Fruit fly (Drosophila melanogaster) whole organism, embryonic: ENCODE measurements around the gene ACXA.
A peak's percentile ranks its signal among the peaks of the same experiment; 100 is the strongest.

Source experiments
- Atf3 ChIP-seq: fragments of 200-800 bp; sonication (Bioruptor generic); optimal IDR thresholded peaks from 3 replicates; lab custom pipeline; 2016; ENCODE audit warnings: missing biosample characterization, missing genetic modification characterization
- BEAF-32 ChIP-seq: fragments of 200-800 bp; sonication (Bioruptor generic); optimal IDR thresholded peaks from 3 replicates; lab custom pipeline; 2017; ENCODE audit warnings: missing biosample characterization, missing genetic modification characterization, mild to moderate bottlenecking, moderate library complexity, missing genetic modification reagents
- Bgb ChIP-seq: fragments of 200-800 bp; sonication (Bioruptor generic); IDR thresholded peaks from 2 replicates; pipeline ENCODE4 v1.3.6; 2022; ENCODE audit warnings: missing biosample characterization, missing genetic modification characterization; ENCODE audit not compliant: partially characterized antibody
- CG11723 ChIP-seq: fragments of 200-800 bp; sonication (Bioruptor generic); optimal IDR thresholded peaks from 2 replicates; lab custom pipeline; 2017; ENCODE audit warnings: missing biosample characterization, mild to moderate bottlenecking, missing genetic modification characterization
- CG12071 ChIP-seq: fragments of 200-800 bp; sonication (Bioruptor generic); optimal IDR thresholded peaks from 3 replicates; lab custom pipeline; 2018; ENCODE audit warnings: missing biosample characterization, mild to moderate bottlenecking, missing genetic modification characterization
- CG12769 ChIP-seq: fragments of 200-800 bp; sonication (Bioruptor generic); optimal IDR thresholded peaks from 2 replicates; lab custom pipeline; 2019; ENCODE audit warnings: missing biosample characterization, mild to moderate bottlenecking, missing genetic modification characterization, moderate library complexity
- CG13296 ChIP-seq: fragments of 200-800 bp; sonication (Bioruptor generic); optimal IDR thresholded peaks from 3 replicates; lab custom pipeline; 2018; ENCODE audit warnings: missing biosample characterization, mild to moderate bottlenecking, missing genetic modification characterization
- CG15479 ChIP-seq: fragments of 200-800 bp; sonication (Bioruptor generic); optimal IDR thresholded peaks from 3 replicates; lab custom pipeline; 2019; ENCODE audit warnings: missing biosample characterization, mild to moderate bottlenecking, missing genetic modification characterization, moderate library complexity
- CG16779 ChIP-seq: fragments of 200-800 bp; sonication (Bioruptor generic); IDR thresholded peaks from 2 replicates; pipeline ENCODE4 v1.3.6; 2022; ENCODE audit warnings: missing biosample characterization, missing genetic modification characterization
- CG2199 ChIP-seq: fragments of 200-800 bp; sonication (Bioruptor generic); IDR thresholded peaks from 3 replicates; pipeline ENCODE4 v1.3.6; 2022; ENCODE audit warnings: missing biosample characterization, missing genetic modification characterization
- CG30431 ChIP-seq: fragments of 200-800 bp; sonication (Bioruptor generic); optimal IDR thresholded peaks from 2 replicates; lab custom pipeline; 2017; ENCODE audit warnings: missing biosample characterization, missing genetic modification characterization
- CG32532 ChIP-seq: fragments of 200-800 bp; sonication (Bioruptor generic); IDR thresholded peaks from 2 replicates; pipeline ENCODE4 v1.3.6; 2022; ENCODE audit warnings: missing biosample characterization, missing genetic modification characterization
- CG3281 ChIP-seq: fragments of 200-800 bp; sonication (Bioruptor generic); optimal IDR thresholded peaks from 3 replicates; lab custom pipeline; 2017; ENCODE audit warnings: missing biosample characterization, mild to moderate bottlenecking, missing genetic modification characterization
- CG6791 ChIP-seq: fragments of 200-800 bp; sonication (Bioruptor generic); IDR thresholded peaks from 3 replicates; pipeline ENCODE4 v1.3.6; 2022; ENCODE audit warnings: missing biosample characterization, missing genetic modification characterization; ENCODE audit not compliant: partially characterized antibody
- CG9797 ChIP-seq: fragments of 200-800 bp; sonication (Bioruptor generic); optimal IDR thresholded peaks from 3 replicates; lab custom pipeline; 2018; ENCODE audit warnings: missing biosample characterization, mild to moderate bottlenecking, missing genetic modification characterization
- CrebB ChIP-seq: fragments of 200-800 bp; sonication (Bioruptor generic); optimal IDR thresholded peaks from 3 replicates; lab custom pipeline; 2018; ENCODE audit warnings: missing biosample characterization, mild to moderate bottlenecking, missing genetic modification characterization
- D ChIP-seq, 2 experiments: fragments of 200-800 bp in 1 of 2; fragments of >200 bp in 1 of 2; sonication (Bioruptor generic) in 1 of 2; optimal IDR thresholded peaks; 2 replicates in 1 of 2; 3 replicates in 1 of 2; lab custom pipeline; 2017; ENCODE audit warnings: mild to moderate bottlenecking in 1 of 2, missing biosample characterization in 1 of 2, missing genetic modification characterization in 1 of 2, missing genetic modification reagents in 1 of 2
- Dip2 ChIP-seq: fragments of 200-800 bp; sonication (Bioruptor generic); IDR thresholded peaks from 2 replicates; pipeline ENCODE4 v1.3.6; 2022; ENCODE audit warnings: missing biosample characterization, missing genetic modification characterization
- Doc3 ChIP-seq: fragments of 200-800 bp; sonication (Bioruptor generic); IDR thresholded peaks from 3 replicates; pipeline ENCODE4 v1.3.6; 2022; ENCODE audit warnings: missing biosample characterization, missing genetic modification characterization; ENCODE audit not compliant: partially characterized antibody
- Drgx ChIP-seq: fragments of 200-800 bp; sonication (Bioruptor generic); IDR thresholded peaks from 2 replicates; pipeline ENCODE4 v1.3.6; 2022; ENCODE audit warnings: missing biosample characterization, missing genetic modification characterization
- E2f2 ChIP-seq: fragments of 200-800 bp; sonication (Bioruptor generic); IDR thresholded peaks from 2 replicates; pipeline ENCODE4 v1.3.6; 2022; ENCODE audit warnings: missing biosample characterization, missing genetic modification characterization
- HmgD ChIP-seq: fragments of 200-800 bp; sonication (Bioruptor generic); optimal IDR thresholded peaks from 3 replicates; lab custom pipeline; 2016; ENCODE audit warnings: missing biosample characterization, missing genetic modification characterization
- Kr ChIP-seq: fragments of 200-800 bp; sonication (Bioruptor generic); optimal IDR thresholded peaks from 2 replicates; lab custom pipeline; 2017; ENCODE audit warnings: missing biosample characterization, mild to moderate bottlenecking, missing genetic modification characterization
- Med ChIP-seq: fragments of 200-800 bp; sonication (Bioruptor generic); peaks from one replicate; lab custom pipeline; 2016; ENCODE audit warnings: missing biosample characterization, missing genetic modification characterization, mild to moderate bottlenecking, inconsistent platforms, moderate library complexity
- NFAT ChIP-seq: fragments of 200-800 bp; sonication (Bioruptor generic); IDR thresholded peaks from 2 replicates; pipeline ENCODE4 v1.3.6; 2022; ENCODE audit warnings: missing biosample characterization, missing genetic modification characterization
- Opbp ChIP-seq: fragments of 200-800 bp; sonication (Bioruptor generic); IDR thresholded peaks from 3 replicates; pipeline ENCODE4 v1.3.6; 2022; ENCODE audit warnings: missing biosample characterization, missing genetic modification characterization; ENCODE audit not compliant: partially characterized antibody
- Pdp1 ChIP-seq, 2 experiments: fragments of 200-800 bp; sonication (Bioruptor generic); optimal IDR thresholded peaks; 3 replicates each; lab custom pipeline; 2016; ENCODE audit warnings: missing biosample characterization in 2 of 2, missing genetic modification characterization in 2 of 2, mild to moderate bottlenecking in 1 of 2, moderate library complexity in 1 of 2
- Trl ChIP-seq, 3 experiments: fragments of >200 bp in 2 of 3; fragments of 200-800 bp in 1 of 3; sonication (Bioruptor generic) in 1 of 3; optimal IDR thresholded peaks; 2 replicates in 1 of 3; 3 replicates in 2 of 3; lab custom pipeline; 2016 to 2017; ENCODE audit warnings: missing biosample characterization in 1 of 3, missing genetic modification characterization in 1 of 3
- YL-1 ChIP-seq: fragments of 200-800 bp; sonication (Bioruptor generic); optimal IDR thresholded peaks from 3 replicates; lab custom pipeline; 2017; ENCODE audit warnings: missing biosample characterization, mild to moderate bottlenecking, missing genetic modification characterization
- bab2 ChIP-seq: fragments of 200-800 bp; sonication (Bioruptor generic); optimal IDR thresholded peaks from 2 replicates; lab custom pipeline; 2016; ENCODE audit warnings: missing biosample characterization, missing genetic modification characterization
- cas ChIP-seq: fragments of 200-800 bp; sonication (Bioruptor generic); IDR thresholded peaks from 2 replicates; pipeline ENCODE4 v1.3.6; 2022; ENCODE audit warnings: missing biosample characterization, missing genetic modification characterization
- cg ChIP-seq: fragments of 200-800 bp; sonication (Bioruptor generic); optimal IDR thresholded peaks from 3 replicates; lab custom pipeline; 2019; ENCODE audit warnings: missing biosample characterization, mild to moderate bottlenecking, missing genetic modification characterization, moderate library complexity
- crp ChIP-seq, 2 experiments: fragments of 200-800 bp; sonication (Bioruptor generic); optimal IDR thresholded peaks; 2 replicates in 1 of 2; 3 replicates in 1 of 2; lab custom pipeline; 2017; ENCODE audit warnings: missing biosample characterization in 2 of 2, missing genetic modification characterization in 2 of 2, mild to moderate bottlenecking in 1 of 2, moderate library complexity in 1 of 2
- cwo ChIP-seq: fragments of 200-800 bp; sonication (Bioruptor generic); optimal IDR thresholded peaks from 3 replicates; lab custom pipeline; 2017; ENCODE audit warnings: missing biosample characterization, missing genetic modification characterization, mild to moderate bottlenecking, moderate library complexity, missing genetic modification reagents
- danr ChIP-seq: fragments of 200-800 bp; sonication (Bioruptor generic); IDR thresholded peaks from 2 replicates; pipeline ENCODE4 v1.3.6; 2022; ENCODE audit warnings: missing biosample characterization, missing genetic modification characterization
- exex ChIP-seq: fragments of 200-800 bp; sonication (Bioruptor generic); optimal IDR thresholded peaks from 4 replicates; lab custom pipeline; 2018; ENCODE audit warnings: missing biosample characterization, mild to moderate bottlenecking, missing genetic modification characterization, moderate library complexity
- fd102C ChIP-seq: fragments of 200-800 bp; sonication (Bioruptor generic); optimal IDR thresholded peaks from 2 replicates; lab custom pipeline; 2018; ENCODE audit warnings: missing biosample characterization, mild to moderate bottlenecking, missing genetic modification characterization, moderate library complexity
- gcm ChIP-seq: fragments of 200-800 bp; sonication (Bioruptor generic); optimal IDR thresholded peaks from 2 replicates; lab custom pipeline; 2019; ENCODE audit warnings: missing biosample characterization, mild to moderate bottlenecking, missing genetic modification characterization, moderate library complexity
- mirr ChIP-seq: fragments of 200-800 bp; sonication (Bioruptor generic); optimal IDR thresholded peaks from 3 replicates; lab custom pipeline; 2018; ENCODE audit warnings: missing biosample characterization, mild to moderate bottlenecking, missing genetic modification characterization
- nerfin-2 ChIP-seq: fragments of 200-800 bp; sonication (Bioruptor generic); IDR thresholded peaks from 2 replicates; pipeline ENCODE4 v1.3.6; 2022; ENCODE audit warnings: missing biosample characterization, missing genetic modification characterization; ENCODE audit not compliant: partially characterized antibody
- phol ChIP-seq: fragments of 200-800 bp; sonication (Bioruptor generic); optimal IDR thresholded peaks from 3 replicates; lab custom pipeline; 2018; ENCODE audit warnings: missing biosample characterization, mild to moderate bottlenecking, missing genetic modification characterization, moderate library complexity
- prd ChIP-seq, 3 experiments: fragments of >200 bp in 2 of 3; fragments of 200-800 bp in 1 of 3; sonication (Bioruptor generic) in 1 of 3; optimal IDR thresholded peaks in 2 of 3; IDR thresholded peaks in 1 of 3; 2 replicates in 2 of 3; 3 replicates in 1 of 3; pipeline versions ENCODE4 v1.3.6 to Lab custom; 2017 to 2022; ENCODE audit warnings: missing biosample characterization in 1 of 3, missing genetic modification characterization in 1 of 3
- sens-2 ChIP-seq: fragments of 200-800 bp; sonication (Bioruptor generic); IDR thresholded peaks from 2 replicates; pipeline ENCODE4 v1.3.6; 2022; ENCODE audit warnings: missing biosample characterization, missing genetic modification characterization
- sisA ChIP-seq: fragments of 200-800 bp; sonication (Bioruptor generic); IDR thresholded peaks from 2 replicates; pipeline ENCODE4 v1.3.6; 2022; ENCODE audit warnings: missing biosample characterization, missing genetic modification characterization
- sqz ChIP-seq: fragments of 200-800 bp; sonication (Bioruptor generic); optimal IDR thresholded peaks from 3 replicates; lab custom pipeline; 2018; ENCODE audit warnings: missing biosample characterization, mild to moderate bottlenecking, missing genetic modification characterization
- yki ChIP-seq: fragments of >200 bp; optimal IDR thresholded peaks from 3 replicates; lab custom pipeline; 2018

The ACXA gene

dm6 chr2L:12974562-12975366 lies 53.9 kb downstream of the ACXA start:
- peak; percentile 7 for TF ChIP-seq CG12769 (tag; lab: Kevin White, UChicago)
- TF ChIP-seq sqz (GFP tag; lab: Kevin White, UChicago): peak; percentile 37
- TF ChIP-seq CG6791: 0 out of 3 replicates have a peak, but pooled peaks have one; percentile 15
- no peak for TF ChIP-seq prd (optimal IDR thresholded peaks at IDR 0.05; lab: Kevin White, UChicago)
- 0 out of 3 replicates have a peak, but pooled peaks have one; percentile 18 for TF ChIP-seq prd (GFP tag; IDR thresholded peaks at IDR 0.05; lab: Robert Waterston, UW)
- TF ChIP-seq yki (lab: Kevin White, UChicago): peak; percentile 25
- no peak for TF ChIP-seq CG13296 (GFP tag; lab: Kevin White, UChicago)
- 0 out of 3 replicates have a peak, but pooled peaks have one; percentile 25 for TF ChIP-seq Opbp
- peak; percentile 29; the same call in 1 of the 2 replicates for TF ChIP-seq Drgx (GFP tag; lab: Robert Waterston, UW)
- TF ChIP-seq CG9797 (GFP tag; lab: Kevin White, UChicago): no peak
- no peak for TF ChIP-seq fd102C (GFP tag; lab: Kevin White, UChicago)
- peak; percentile 39 for TF ChIP-seq phol
- no peak for TF ChIP-seq cas (GFP tag; lab: Robert Waterston, UW)
- TF ChIP-seq CG12071 (GFP tag; lab: Kevin White, UChicago): no peak
- TF ChIP-seq CG11723: no peak
- TF ChIP-seq CG32532: peak; percentile 30; the same call in 1 of the 2 replicates
- no peak for TF ChIP-seq HmgD (GFP tag; lab: Kevin White, UChicago)
- no peak for TF ChIP-seq CG16779 (GFP tag; lab: Robert Waterston, UW)
- no peak for TF ChIP-seq bab2
- TF ChIP-seq Trl (optimal IDR thresholded peaks at IDR 0.05; lab: Kevin White, UChicago): peak; percentile 89 to 90
- no peak for TF ChIP-seq Trl (GFP tag; optimal IDR thresholded peaks at IDR 0.05; lab: Kevin White, UChicago)
- peak; percentile 22; the same call in 1 of the 2 replicates for TF ChIP-seq nerfin-2
- peak; percentile 21; the same call in 1 of the 2 replicates for TF ChIP-seq E2f2 (GFP tag; lab: Robert Waterston, UW)
- peak in 1 of 2 experiments; percentile 34 for TF ChIP-seq crp (GFP tag; optimal IDR thresholded peaks at IDR 0.05; lab: Kevin White, UChicago)
- no peak for TF ChIP-seq CG30431
- peak; percentile 76 for TF ChIP-seq gcm (GFP tag; lab: Kevin White, UChicago)
- no peak for TF ChIP-seq CrebB (tag; lab: Kevin White, UChicago)
- 0 out of 3 replicates have a peak, but pooled peaks have one; percentile 4 for TF ChIP-seq CG2199 (GFP tag; lab: Robert Waterston, UW)
- TF ChIP-seq sisA (GFP tag; lab: Robert Waterston, UW): no peak
- no peak for TF ChIP-seq Doc3 (GFP tag; lab: Robert Waterston, UW)
- TF ChIP-seq NFAT (GFP tag; lab: Robert Waterston, UW): peak; percentile 44; the same call in 1 of the 2 replicates
- TF ChIP-seq cwo (GFP tag; lab: Kevin White, UChicago): peak; percentile 48
- TF ChIP-seq Dip2: no peak
- no peak for TF ChIP-seq sens-2 (GFP tag; lab: Robert Waterston, UW)
- TF ChIP-seq Kr (GFP tag; lab: Kevin White, UChicago): no peak
- peak; percentile 3 for TF ChIP-seq CG15479 (GFP tag; lab: Kevin White, UChicago)
- no peak for TF ChIP-seq BEAF-32 (GFP tag; lab: Kevin White, UChicago)
- peak; percentile 68 for TF ChIP-seq Med (GFP tag; lab: Kevin White, UChicago)
- TF ChIP-seq Bgb (GFP tag; lab: Robert Waterston, UW): no peak
- no peak for TF ChIP-seq CG3281 (GFP tag; lab: Kevin White, UChicago)
- TF ChIP-seq danr (GFP tag; lab: Robert Waterston, UW): 0 out of 2 replicates have a peak, but pooled peaks have one; percentile 8
- peak in 1 of 2 experiments; percentile 28 for TF ChIP-seq Pdp1 (GFP tag; optimal IDR thresholded peaks at IDR 0.05; lab: Kevin White, UChicago)
- peak; percentile 61 for TF ChIP-seq exex (tag; lab: Kevin White, UChicago)
- TF ChIP-seq D (optimal IDR thresholded peaks at IDR 0.05; lab: Kevin White, UChicago): no peak
- no peak for TF ChIP-seq D (GFP tag; optimal IDR thresholded peaks at IDR 0.05; lab: Kevin White, UChicago)
- no peak for TF ChIP-seq mirr (GFP tag; lab: Kevin White, UChicago)
- peak; percentile 13 for TF ChIP-seq cg (GFP tag; lab: Kevin White, UChicago)
- TF ChIP-seq Atf3 (GFP tag; lab: Kevin White, UChicago): no peak
- peak; percentile 20 for TF ChIP-seq YL-1 (GFP tag; lab: Kevin White, UChicago)
